Fruit fly (Drosophila melanogaster) whole organism, prepupa: ENCODE results near the gene CG7183.

ENCODE experiments used
- Blimp-1 ChIP-seq: fragments of 200-800 bp; sonication (Bioruptor generic); optimal IDR thresholded peaks from 3 replicates; lab custom pipeline; 2017; ENCODE audit warnings: missing biosample characterization, missing genetic modification characterization, mild to moderate bottlenecking, moderate library complexity, missing genetic modification reagents
- CG10631 ChIP-seq: fragments of 200-800 bp; sonication (Bioruptor generic); optimal IDR thresholded peaks from 2 replicates; lab custom pipeline; 2016; ENCODE audit warnings: missing biosample characterization, missing genetic modification characterization
- CG10669 ChIP-seq: fragments of 200-800 bp; sonication (Bioruptor generic); optimal IDR thresholded peaks from 3 replicates; lab custom pipeline; 2018; ENCODE audit warnings: missing biosample characterization, mild to moderate bottlenecking, missing genetic modification characterization, moderate library complexity
- CG11294 ChIP-seq: fragments of 200-800 bp; sonication (Bioruptor generic); IDR thresholded peaks from 2 replicates; pipeline ENCODE4 v1.3.6; 2022; ENCODE audit warnings: missing biosample characterization, missing genetic modification characterization
- CG11762 ChIP-seq: fragments of 200-800 bp; sonication (Bioruptor generic); optimal IDR thresholded peaks from 3 replicates; lab custom pipeline; 2016; ENCODE audit warnings: missing biosample characterization, missing genetic modification characterization; ENCODE audit not compliant: insufficient read depth
- CG1621 ChIP-seq: fragments of 200-800 bp; sonication (Bioruptor generic); optimal IDR thresholded peaks from 3 replicates; lab custom pipeline; 2018; ENCODE audit warnings: missing biosample characterization, mild to moderate bottlenecking, missing genetic modification characterization
- CG16779 ChIP-seq: fragments of 200-800 bp; sonication (Bioruptor generic); optimal IDR thresholded peaks from 3 replicates; lab custom pipeline; 2017; ENCODE audit warnings: missing biosample characterization, mild to moderate bottlenecking, missing genetic modification characterization
- CG3032 ChIP-seq: fragments of 200-800 bp; optimal IDR thresholded peaks from 2 replicates; lab custom pipeline; 2019; ENCODE audit warnings: missing biosample characterization, mild to moderate bottlenecking, missing genetic modification characterization, moderate library complexity
- CG31627 ChIP-seq: fragments of 200-800 bp; sonication (Bioruptor generic); optimal IDR thresholded peaks from 3 replicates; lab custom pipeline; 2016; ENCODE audit warnings: missing biosample characterization, missing genetic modification characterization
- CG32006 ChIP-seq: fragments of 200-800 bp; sonication (Bioruptor generic); optimal IDR thresholded peaks from 3 replicates; lab custom pipeline; 2017; ENCODE audit warnings: missing biosample characterization, mild to moderate bottlenecking, missing genetic modification characterization
- CG3919 ChIP-seq: fragments of 200-800 bp; sonication (Bioruptor generic); optimal IDR thresholded peaks from 3 replicates; lab custom pipeline; 2016; ENCODE audit warnings: missing biosample characterization, missing genetic modification characterization
- CG4318 ChIP-seq: fragments of 200-800 bp; sonication (Bioruptor generic); optimal IDR thresholded peaks from 3 replicates; lab custom pipeline; 2017; ENCODE audit warnings: missing biosample characterization, mild to moderate bottlenecking, missing genetic modification characterization
- CG6163 ChIP-seq: fragments of 200-800 bp; sonication (Bioruptor generic); IDR thresholded peaks from 3 replicates; pipeline ENCODE4 v1.3.6; 2022; ENCODE audit warnings: missing biosample characterization, missing genetic modification characterization
- CG6276 ChIP-seq: fragments of 200-800 bp; sonication (Bioruptor generic); optimal IDR thresholded peaks from 2 replicates; lab custom pipeline; 2017; ENCODE audit warnings: missing biosample characterization, mild to moderate bottlenecking, missing genetic modification characterization
- CG6792 ChIP-seq: fragments of 200-800 bp; sonication (Bioruptor generic); optimal IDR thresholded peaks from 3 replicates; lab custom pipeline; 2016; ENCODE audit warnings: missing biosample characterization, missing genetic modification characterization
- CG6854 ChIP-seq: fragments of 200-800 bp; sonication (Bioruptor generic); optimal IDR thresholded peaks from 2 replicates; lab custom pipeline; 2017; ENCODE audit warnings: missing biosample characterization, mild to moderate bottlenecking, missing genetic modification characterization
- CG7368 ChIP-seq: fragments of 200-800 bp; sonication (Bioruptor generic); optimal IDR thresholded peaks from 3 replicates; lab custom pipeline; 2016; ENCODE audit warnings: missing biosample characterization, missing genetic modification characterization
- CG8119 ChIP-seq: fragments of 200-800 bp; sonication (Bioruptor generic); IDR thresholded peaks from 3 replicates; pipeline ENCODE4 v1.3.6; 2022; ENCODE audit warnings: missing biosample characterization, missing genetic modification characterization
- CG8319 ChIP-seq: fragments of 200-800 bp; sonication (Bioruptor generic); optimal IDR thresholded peaks from 3 replicates; lab custom pipeline; 2016; ENCODE audit warnings: missing biosample characterization, missing genetic modification characterization
- CG8632 ChIP-seq: fragments of 200-800 bp; sonication (Bioruptor generic); optimal IDR thresholded peaks from 3 replicates; lab custom pipeline; 2016; ENCODE audit warnings: missing biosample characterization, missing genetic modification characterization
- Eip75B ChIP-seq: fragments of 200-800 bp; sonication (Bioruptor generic); optimal IDR thresholded peaks from 3 replicates; lab custom pipeline; 2016; ENCODE audit warnings: missing biosample characterization, missing genetic modification characterization
- Eip78C ChIP-seq: fragments of 200-800 bp; sonication (Bioruptor generic); peaks from one replicate; lab custom pipeline; 2016; ENCODE audit warnings: missing biosample characterization, missing genetic modification characterization
- Eip93F ChIP-seq: fragments of 200-800 bp; sonication (Bioruptor generic); optimal IDR thresholded peaks from 2 replicates; lab custom pipeline; 2016; ENCODE audit warnings: missing biosample characterization, mild to moderate bottlenecking, missing genetic modification characterization
- Ets96B ChIP-seq: fragments of 200-800 bp; optimal IDR thresholded peaks from 2 replicates; lab custom pipeline; 2019; ENCODE audit warnings: missing biosample characterization, mild to moderate bottlenecking, missing genetic modification characterization, moderate library complexity
- Gug ChIP-seq: fragments of 200-800 bp; sonication (Bioruptor generic); IDR thresholded peaks from 2 replicates; pipeline ENCODE4 v1.3.6; 2022; ENCODE audit warnings: missing biosample characterization, missing genetic modification characterization
- Hr38 ChIP-seq: sonication (Bioruptor generic); optimal IDR thresholded peaks from 2 replicates; lab custom pipeline; 2016; ENCODE audit warnings: missing biosample characterization, missing genetic modification characterization
- Hr39 ChIP-seq: fragments of 200-800 bp; sonication (Bioruptor generic); optimal IDR thresholded peaks from 2 replicates; lab custom pipeline; 2016; ENCODE audit warnings: missing biosample characterization, missing genetic modification characterization
- Hr4 ChIP-seq: fragments of 200-800 bp; sonication (Bioruptor generic); optimal IDR thresholded peaks from 3 replicates; lab custom pipeline; 2016; ENCODE audit warnings: missing biosample characterization, missing genetic modification characterization
- Lpt ChIP-seq: fragments of 200-800 bp; sonication (Bioruptor generic); optimal IDR thresholded peaks from 3 replicates; lab custom pipeline; 2016; ENCODE audit warnings: missing biosample characterization, missing genetic modification characterization
- OdsH ChIP-seq: fragments of 200-800 bp; sonication (Bioruptor generic); optimal IDR thresholded peaks from 3 replicates; lab custom pipeline; 2016; ENCODE audit warnings: missing biosample characterization, missing genetic modification characterization
- Sox102F ChIP-seq: fragments of 200-800 bp; sonication (Bioruptor generic); optimal IDR thresholded peaks from 2 replicates; lab custom pipeline; 2016; ENCODE audit warnings: missing biosample characterization, mild to moderate bottlenecking, missing genetic modification characterization
- Sox14 ChIP-seq: fragments of 200-800 bp; sonication (Bioruptor generic); optimal IDR thresholded peaks from 3 replicates; lab custom pipeline; 2016; ENCODE audit warnings: missing biosample characterization, missing genetic modification characterization
- achi ChIP-seq: fragments of 200-800 bp; sonication (Bioruptor generic); optimal IDR thresholded peaks from 3 replicates; lab custom pipeline; 2016; ENCODE audit warnings: missing biosample characterization, missing genetic modification characterization
- acj6 ChIP-seq: fragments of 200-800 bp; sonication (Bioruptor generic); optimal IDR thresholded peaks from 3 replicates; lab custom pipeline; 2016; ENCODE audit warnings: missing biosample characterization, missing genetic modification characterization
- cyc ChIP-seq: fragments of 200-800 bp; sonication (Bioruptor generic); optimal IDR thresholded peaks from 3 replicates; lab custom pipeline; 2016; ENCODE audit warnings: missing biosample characterization, missing genetic modification characterization
- dsx ChIP-seq: fragments of 200-800 bp; optimal IDR thresholded peaks from 3 replicates; lab custom pipeline; 2019; ENCODE audit warnings: missing biosample characterization, mild to moderate bottlenecking, missing genetic modification characterization, moderate library complexity; ENCODE audit not compliant: poor library complexity, severe bottlenecking
- eg ChIP-seq: fragments of 200-800 bp; sonication (Bioruptor generic); IDR thresholded peaks from 3 replicates; pipeline ENCODE4 v1.3.6; 2022; ENCODE audit warnings: missing biosample characterization, missing genetic modification characterization
- esn ChIP-seq: fragments of 200-800 bp; sonication (Bioruptor generic); optimal IDR thresholded peaks from 2 replicates; lab custom pipeline; 2016; ENCODE audit warnings: missing biosample characterization, mild to moderate bottlenecking, missing genetic modification characterization, moderate library complexity
- fkh ChIP-seq: fragments of 200-800 bp; sonication (Bioruptor generic); optimal IDR thresholded peaks from 3 replicates; lab custom pipeline; 2017; ENCODE audit warnings: missing biosample characterization, mild to moderate bottlenecking, missing genetic modification characterization, moderate library complexity
- lz ChIP-seq: fragments of 200-800 bp; sonication (Bioruptor generic); optimal IDR thresholded peaks from 3 replicates; lab custom pipeline; 2016; ENCODE audit warnings: missing biosample characterization, missing genetic modification characterization
- topi ChIP-seq: fragments of 200-800 bp; sonication (Bioruptor generic); optimal IDR thresholded peaks from 3 replicates; lab custom pipeline; 2016; ENCODE audit warnings: missing biosample characterization, missing genetic modification characterization
- vri ChIP-seq: fragments of 200-800 bp; sonication (Bioruptor generic); optimal IDR thresholded peaks from 3 replicates; lab custom pipeline; 2016; ENCODE audit warnings: missing biosample characterization, mild to moderate bottlenecking, missing genetic modification characterization

CG7183 gene

dm6 chr3R:18243718-18244170, 23.2 kb upstream of the CG7183 start (continued):
- TF ChIP-seq OdsH (GFP tag; lab: Kevin White, UChicago) = peak; percentile 41
- TF ChIP-seq topi (GFP tag; lab: Kevin White, UChicago) = peak; percentile 43
- no peak for TF ChIP-seq CG11294
- TF ChIP-seq Hr38 (GFP tag; lab: Kevin White, UChicago) = no peak
- no peak for TF ChIP-seq dsx (GFP tag; lab: Kevin White, UChicago)
- TF ChIP-seq Sox102F (GFP tag; lab: Kevin White, UChicago) = peak; percentile 29
- no peak for TF ChIP-seq CG6792
- TF ChIP-seq Hr39 (GFP tag; lab: Kevin White, UChicago) = peak; percentile 39
- TF ChIP-seq fkh (GFP tag; lab: Kevin White, UChicago) = no peak
- peak; percentile 10 for TF ChIP-seq Ets96B (tag; lab: Kevin White, UChicago)
- peak; percentile 15 for TF ChIP-seq CG6276 (GFP tag; lab: Kevin White, UChicago)
- no peak for TF ChIP-seq CG16779 (tag; lab: Kevin White, UChicago)
- TF ChIP-seq Lpt (GFP tag; lab: Kevin White, UChicago) = no peak
- TF ChIP-seq CG8119 = no peak; the same call in 1 of the 3 replicates
- peak; percentile 18 for TF ChIP-seq CG10631 (GFP tag; lab: Kevin White, UChicago)
- peak; percentile 44 for TF ChIP-seq esn (GFP tag; lab: Kevin White, UChicago)
- no peak for TF ChIP-seq CG11762 (GFP tag; lab: Kevin White, UChicago)
- peak; percentile 47 for TF ChIP-seq CG31627 (GFP tag; lab: Kevin White, UChicago)
- peak; percentile 31 for TF ChIP-seq CG10669 (GFP tag; lab: Kevin White, UChicago)
- no peak for TF ChIP-seq Sox14
- TF ChIP-seq CG32006 (GFP tag; lab: Kevin White, UChicago) = no peak
- peak; percentile 30 for TF ChIP-seq Hr4 (GFP tag; lab: Kevin White, UChicago)
- peak; percentile 41 for TF ChIP-seq CG3919 (GFP tag; lab: Kevin White, UChicago)
- no peak for TF ChIP-seq CG4318 (GFP tag; lab: Kevin White, UChicago)
- no peak for TF ChIP-seq cyc (GFP tag; lab: Kevin White, UChicago)
- no peak for TF ChIP-seq Blimp-1
- TF ChIP-seq Eip75B (GFP tag; lab: Kevin White, UChicago) = peak; percentile 14
- no peak for TF ChIP-seq Eip93F
- TF ChIP-seq achi = peak; percentile 56
- peak; percentile 32 for TF ChIP-seq CG8632 (GFP tag; lab: Kevin White, UChicago)
- no peak for TF ChIP-seq CG1621
- TF ChIP-seq lz (GFP tag; lab: Kevin White, UChicago) = peak; percentile 49
- peak; percentile 47; the same call in 1 of the 3 replicates for TF ChIP-seq eg (GFP tag; lab: Robert Waterston, UW)
- 0 out of 2 replicates have a peak, but pooled peaks have one; percentile 35 for TF ChIP-seq Gug (GFP tag; lab: Robert Waterston, UW)
- peak; percentile 3 for TF ChIP-seq acj6 (GFP tag; lab: Kevin White, UChicago)
- TF ChIP-seq CG6854 (GFP tag; lab: Kevin White, UChicago) = no peak
- peak; percentile 68 for TF ChIP-seq CG6163 (GFP tag; lab: Robert Waterston, UW)
- TF ChIP-seq CG7368 (GFP tag; lab: Kevin White, UChicago) = peak; percentile 31
- no peak for TF ChIP-seq CG8319
- peak; percentile 16 for TF ChIP-seq vri (GFP tag; lab: Kevin White, UChicago)
- peak; percentile 5 for TF ChIP-seq CG3032 (tag; lab: Kevin White, UChicago)

dm6 chr3R:18243000-18243399, 22.5 kb upstream of the CG7183 start:
- TF ChIP-seq CG6163 (GFP tag; lab: Robert Waterston, UW) (peak; percentile 15; the same call in 1 of the 3 replicates), eg (GFP tag; lab: Robert Waterston, UW) (0 out of 3 replicates have a peak, but pooled peaks have one; percentile 5), CG3032 (tag; lab: Kevin White, UChicago) (no peak), Eip78C (peak; percentile 2)
- TF ChIP-seq, all 60 proteins: peak for 3
